Fruit fly (Drosophila melanogaster) whole organism, embryonic: Measurements from ENCODE around the gene Sulf1.

Experiments used
- Awh ChIP-seq: fragments of 200-800 bp; sonication (Bioruptor generic); IDR thresholded peaks from 2 replicates; pipeline ENCODE4, ENCODE4 v1.3.6; 2022; ENCODE audit warnings: missing biosample characterization, missing genetic modification characterization
- Blimp-1 ChIP-seq: fragments of 200-800 bp; sonication (Bioruptor generic); optimal IDR thresholded peaks from 3 replicates; lab custom pipeline; 2018; ENCODE audit warnings: missing biosample characterization, missing genetic modification characterization, mild to moderate bottlenecking, moderate library complexity, missing genetic modification reagents
- CG10431 ChIP-seq: fragments of 200-800 bp; sonication (Bioruptor generic); optimal IDR thresholded peaks from 3 replicates; lab custom pipeline; 2018; ENCODE audit warnings: missing biosample characterization, mild to moderate bottlenecking, missing genetic modification characterization
- CG11696 ChIP-seq: fragments of 200-800 bp; sonication (Bioruptor generic); IDR thresholded peaks from 2 replicates; pipeline ENCODE4 v1.3.6; 2022; ENCODE audit warnings: missing biosample characterization, missing genetic modification characterization
- CG12769 ChIP-seq: fragments of 200-800 bp; sonication (Bioruptor generic); optimal IDR thresholded peaks from 2 replicates; lab custom pipeline; 2019; ENCODE audit warnings: missing biosample characterization, mild to moderate bottlenecking, missing genetic modification characterization, moderate library complexity
- CG16863 ChIP-seq: fragments of 200-800 bp; sonication (Bioruptor generic); optimal IDR thresholded peaks from 3 replicates; lab custom pipeline; 2016; ENCODE audit warnings: missing biosample characterization, missing genetic modification characterization
- CG2199 ChIP-seq: fragments of 200-800 bp; sonication (Bioruptor generic); IDR thresholded peaks from 3 replicates; pipeline ENCODE4 v1.3.6; 2022; ENCODE audit warnings: missing biosample characterization, missing genetic modification characterization
- CG2202 ChIP-seq: fragments of 200-800 bp; sonication (Bioruptor generic); optimal IDR thresholded peaks from 2 replicates; lab custom pipeline; 2018; ENCODE audit warnings: missing biosample characterization, mild to moderate bottlenecking, missing genetic modification characterization
- CG31224 ChIP-seq: fragments of 200-800 bp; sonication (Bioruptor generic); IDR thresholded peaks from 2 replicates; pipeline ENCODE4 v1.3.6; 2022; ENCODE audit warnings: missing biosample characterization, missing genetic modification characterization
- CG3163 ChIP-seq: fragments of 200-800 bp; sonication (Bioruptor generic); optimal IDR thresholded peaks from 3 replicates; lab custom pipeline; 2016; ENCODE audit warnings: missing biosample characterization, missing genetic modification characterization
- CG4360 ChIP-seq: fragments of 200-800 bp; sonication (Bioruptor generic); IDR thresholded peaks from 2 replicates; pipeline ENCODE4 v1.3.6; 2022; ENCODE audit warnings: missing biosample characterization, missing genetic modification characterization
- CG4424 ChIP-seq: fragments of 200-800 bp; sonication (Bioruptor generic); optimal IDR thresholded peaks from 3 replicates; lab custom pipeline; 2016; ENCODE audit warnings: missing biosample characterization, missing genetic modification characterization
- CG6272 ChIP-seq: fragments of 200-800 bp; sonication (Bioruptor generic); IDR thresholded peaks from 2 replicates; pipeline ENCODE4 v1.3.6; 2022; ENCODE audit warnings: missing biosample characterization, missing genetic modification characterization
- CG6654 ChIP-seq: fragments of 200-800 bp; sonication (Bioruptor generic); optimal IDR thresholded peaks from 2 replicates; lab custom pipeline; 2017; ENCODE audit warnings: missing biosample characterization, mild to moderate bottlenecking, missing genetic modification characterization
- Eip74EF ChIP-seq, 2 experiments: fragments of 200-800 bp in 1 of 2; fragments of >200 bp in 1 of 2; sonication (Bioruptor generic) in 1 of 2; optimal IDR thresholded peaks; 2 replicates each; lab custom pipeline; 2017 to 2019; ENCODE audit warnings: missing biosample characterization in 2 of 2, missing genetic modification characterization in 2 of 2, mild to moderate bottlenecking in 1 of 2, moderate library complexity in 1 of 2
- HLHmδ ChIP-seq: fragments of 200-800 bp; sonication (Bioruptor generic); optimal IDR thresholded peaks from 2 replicates; lab custom pipeline; 2018; ENCODE audit warnings: missing biosample characterization, mild to moderate bottlenecking, missing genetic modification characterization, moderate library complexity
- Max ChIP-seq: fragments of 200-800 bp; sonication (Bioruptor generic); optimal IDR thresholded peaks from 2 replicates; lab custom pipeline; 2016; ENCODE audit warnings: missing biosample characterization, mild to moderate bottlenecking, missing genetic modification characterization
- Med ChIP-seq: fragments of 200-800 bp; sonication (Bioruptor generic); peaks from one replicate; lab custom pipeline; 2016; ENCODE audit warnings: missing biosample characterization, missing genetic modification characterization, mild to moderate bottlenecking, inconsistent platforms, moderate library complexity
- Pdp1 ChIP-seq, 2 experiments: fragments of 200-800 bp; sonication (Bioruptor generic); optimal IDR thresholded peaks; 3 replicates each; lab custom pipeline; 2016; ENCODE audit warnings: missing biosample characterization in 2 of 2, missing genetic modification characterization in 2 of 2, mild to moderate bottlenecking in 1 of 2, moderate library complexity in 1 of 2
- Vsx1 ChIP-seq: fragments of 200-800 bp; sonication (Bioruptor generic); optimal IDR thresholded peaks from 2 replicates; lab custom pipeline; 2017; ENCODE audit warnings: missing biosample characterization, mild to moderate bottlenecking, missing genetic modification characterization, missing genetic modification reagents
- Xrp1 ChIP-seq: fragments of 200-800 bp; sonication (Bioruptor generic); IDR thresholded peaks from 2 replicates; pipeline ENCODE4 v1.3.6; 2022; ENCODE audit warnings: missing biosample characterization, missing genetic modification characterization
- abd-A ChIP-seq: fragments of 200-800 bp; sonication (Bioruptor generic); optimal IDR thresholded peaks from 3 replicates; lab custom pipeline; 2019; ENCODE audit warnings: missing biosample characterization, mild to moderate bottlenecking, missing genetic modification characterization, moderate library complexity
- bowl ChIP-seq: fragments of 200-800 bp; sonication (Bioruptor generic); IDR thresholded peaks from 2 replicates; pipeline ENCODE4 v1.3.6; 2022; ENCODE audit warnings: missing biosample characterization, missing genetic modification characterization
- chinmo ChIP-seq: fragments of 200-800 bp; sonication (Bioruptor generic); IDR thresholded peaks from 4 replicates; pipeline ENCODE4 v1.3.6; 2022; ENCODE audit warnings: missing biosample characterization, missing genetic modification characterization; ENCODE audit not compliant: partially characterized antibody
- emc ChIP-seq: fragments of 200-800 bp; sonication (Bioruptor generic); optimal IDR thresholded peaks from 2 replicates; lab custom pipeline; 2016; ENCODE audit warnings: missing biosample characterization, missing genetic modification characterization
- en ChIP-seq: fragments of 200-800 bp; sonication (Bioruptor generic); optimal IDR thresholded peaks from 2 replicates; lab custom pipeline; 2016; ENCODE audit warnings: missing biosample characterization, missing genetic modification characterization
- fd96Cb ChIP-seq: fragments of 200-800 bp; sonication (Bioruptor generic); optimal IDR thresholded peaks from 2 replicates; lab custom pipeline; 2018; ENCODE audit warnings: missing biosample characterization, mild to moderate bottlenecking, missing genetic modification characterization, moderate library complexity
- grn ChIP-seq: fragments of 200-800 bp; sonication (Bioruptor generic); optimal IDR thresholded peaks from 3 replicates; lab custom pipeline; 2017; ENCODE audit warnings: missing biosample characterization, missing genetic modification characterization
- gt ChIP-seq: fragments of 200-800 bp; sonication (Bioruptor generic); IDR thresholded peaks from 2 replicates; pipeline ENCODE4 v1.3.6; 2022; ENCODE audit warnings: missing biosample characterization, missing genetic modification characterization
- jigr1 ChIP-seq: fragments of 200-800 bp; sonication (Bioruptor generic); IDR thresholded peaks from 3 replicates; pipeline ENCODE4 v1.3.6; 2022; ENCODE audit warnings: missing biosample characterization, missing genetic modification characterization
- kni ChIP-seq: fragments of 200-800 bp; sonication (Bioruptor generic); optimal IDR thresholded peaks from 3 replicates; lab custom pipeline; 2017; ENCODE audit warnings: mild to moderate bottlenecking, missing biosample characterization, missing genetic modification reagents, missing genetic modification characterization
- nmo ChIP-seq: fragments of 200-800 bp; sonication (Bioruptor generic); optimal IDR thresholded peaks from 2 replicates; lab custom pipeline; 2018; ENCODE audit warnings: missing biosample characterization, mild to moderate bottlenecking, missing genetic modification characterization, moderate library complexity
- oc ChIP-seq: fragments of 200-800 bp; sonication (Bioruptor generic); optimal IDR thresholded peaks from 2 replicates; lab custom pipeline; 2018; ENCODE audit warnings: missing biosample characterization, mild to moderate bottlenecking, missing genetic modification characterization, moderate library complexity
- p53 ChIP-seq: fragments of 200-800 bp; sonication (Bioruptor generic); optimal IDR thresholded peaks from 2 replicates; lab custom pipeline; 2016; ENCODE audit warnings: missing biosample characterization, missing genetic modification characterization
- pan ChIP-seq, 4 experiments: fragments of >200 bp in 3 of 4; fragments of 200-800 bp in 1 of 4; sonication (Bioruptor generic) in 1 of 4; optimal IDR thresholded peaks in 3 of 4; IDR thresholded peaks in 1 of 4; 2 replicates each; pipeline versions ENCODE4 v1.3.6 to Lab custom; 2017 to 2022; ENCODE audit warnings: missing biosample characterization in 2 of 4, missing genetic modification characterization in 2 of 4, mixed read lengths in 1 of 4
- pfk ChIP-seq: fragments of 200-800 bp; sonication (Bioruptor generic); optimal IDR thresholded peaks from 2 replicates; lab custom pipeline; 2018; ENCODE audit warnings: missing biosample characterization, mild to moderate bottlenecking, missing genetic modification characterization, moderate library complexity
- ro ChIP-seq: fragments of 200-800 bp; sonication (Bioruptor generic); IDR thresholded peaks from 2 replicates; pipeline ENCODE4 v1.3.6; 2022; ENCODE audit warnings: missing biosample characterization, missing genetic modification characterization
- run ChIP-seq: fragments of 200-800 bp; sonication (Bioruptor generic); optimal IDR thresholded peaks from 3 replicates; lab custom pipeline; 2018; ENCODE audit warnings: missing biosample characterization, mild to moderate bottlenecking, missing genetic modification characterization
- schlank ChIP-seq: fragments of 200-800 bp; sonication (Bioruptor generic); optimal IDR thresholded peaks from 2 replicates; lab custom pipeline; 2018; ENCODE audit warnings: missing biosample characterization, mild to moderate bottlenecking, missing genetic modification characterization
- sens ChIP-seq: fragments of 200-800 bp; sonication (Bioruptor generic); peaks from one replicate; lab custom pipeline; 2016; ENCODE audit warnings: missing biosample characterization, missing genetic modification characterization
- tin ChIP-seq: fragments of 200-800 bp; sonication (Bioruptor generic); optimal IDR thresholded peaks from 3 replicates; lab custom pipeline; 2016; ENCODE audit warnings: missing biosample characterization, missing genetic modification characterization
- vvl ChIP-seq: fragments of 200-800 bp; sonication (Bioruptor generic); IDR thresholded peaks from 2 replicates; pipeline ENCODE4 v1.3.6; 2022; ENCODE audit warnings: missing biosample characterization, missing genetic modification characterization
- z ChIP-seq: fragments of 200-800 bp; sonication (Bioruptor generic); IDR thresholded peaks from 3 replicates; pipeline ENCODE4 v1.3.6; 2022; ENCODE audit warnings: missing biosample characterization, missing genetic modification characterization

Gene Sulf1

dm6 chr3R:16356215-16356862, 17.0 kb upstream of the Sulf1 start:
- TF ChIP-seq Vsx1: peak; percentile 32
- TF ChIP-seq ro: no peak
- TF ChIP-seq CG2199 (GFP tag; lab: Robert Waterston, UW): 0 out of 3 replicates have a peak, but pooled peaks have one; percentile 22
- no peak for TF ChIP-seq Eip74EF (GFP tag; optimal IDR thresholded peaks at IDR 0.05; lab: Kevin White, UChicago)
- no peak for TF ChIP-seq Max
- no peak for TF ChIP-seq CG3163
- TF ChIP-seq CG16863: no peak
- no peak for TF ChIP-seq nmo (GFP tag; lab: Kevin White, UChicago)
- TF ChIP-seq CG31224: peak; percentile 95; the same call in 1 of the 2 replicates
- TF ChIP-seq emc (GFP tag; lab: Kevin White, UChicago): no peak
- no peak for TF ChIP-seq CG2202
- TF ChIP-seq CG4424: no peak
- no peak for TF ChIP-seq pan (optimal IDR thresholded peaks at IDR 0.05; lab: Kevin White, UChicago)
- no peak for TF ChIP-seq pan (GFP tag; optimal IDR thresholded peaks at IDR 0.05 in 1 of 2, IDR thresholded peaks at IDR 0.05 in 1 of 2)
- TF ChIP-seq CG6654 (GFP tag; lab: Kevin White, UChicago): no peak
- TF ChIP-seq HLHmδ (GFP tag; lab: Kevin White, UChicago): no peak
- no peak for TF ChIP-seq CG11696 (GFP tag; lab: Robert Waterston, UW)
- TF ChIP-seq CG4360 (GFP tag; lab: Robert Waterston, UW): no peak
- TF ChIP-seq p53: no peak
- no peak for TF ChIP-seq Xrp1 (GFP tag; lab: Robert Waterston, UW)
- no peak for TF ChIP-seq pfk (GFP tag; lab: Kevin White, UChicago)
- no peak for TF ChIP-seq jigr1 (GFP tag; lab: Robert Waterston, UW)
- no peak for TF ChIP-seq CG10431 (GFP tag; lab: Kevin White, UChicago)
- peak; percentile 62 for TF ChIP-seq CG12769
- TF ChIP-seq schlank (tag; lab: Kevin White, UChicago): no peak
- TF ChIP-seq chinmo (GFP tag; lab: Robert Waterston, UW): 0 out of 4 replicates have a peak, but pooled peaks have one; percentile 51
- peak; percentile 35 for TF ChIP-seq Med (GFP tag; lab: Kevin White, UChicago)
- peak; percentile 17 for TF ChIP-seq sens (GFP tag; lab: Kevin White, UChicago)
- TF ChIP-seq tin (GFP tag; lab: Kevin White, UChicago): no peak
- TF ChIP-seq grn (GFP tag; lab: Kevin White, UChicago): peak; percentile 11
- TF ChIP-seq fd96Cb (tag; lab: Kevin White, UChicago): no peak
- peak; percentile 24 for TF ChIP-seq oc (tag; lab: Kevin White, UChicago)
- TF ChIP-seq run (tag; lab: Kevin White, UChicago): peak; percentile 46
- TF ChIP-seq Blimp-1 (GFP tag; lab: Kevin White, UChicago): peak; percentile 45
- TF ChIP-seq vvl (GFP tag; lab: Robert Waterston, UW): peak; percentile 92
- TF ChIP-seq abd-A (tag; lab: Kevin White, UChicago): peak; percentile 66
- TF ChIP-seq Awh (GFP tag; lab: Robert Waterston, UW): no peak
- TF ChIP-seq en (GFP tag; lab: Kevin White, UChicago): no peak
- TF ChIP-seq CG6272: no peak
- no peak for TF ChIP-seq Pdp1 (GFP tag; optimal IDR thresholded peaks at IDR 0.05; lab: Kevin White, UChicago)
- no peak for TF ChIP-seq bowl
- TF ChIP-seq gt (GFP tag; lab: Robert Waterston, UW): no peak
- TF ChIP-seq z (GFP tag; lab: Robert Waterston, UW): 0 out of 3 replicates have a peak, but pooled peaks have one; percentile 37
- TF ChIP-seq kni: peak; percentile 9
